Worm (Caenorhabditis elegans): ENCODE measurements around the gene F52E10.2.
"Not testable (repeated sequence)": the region's sequence is repeated elsewhere in the genome, so short reads cannot be mapped to it uniquely, and the experiment has no call there.

F52E10.2 gene

ce11 chrX:16285151-16285550 is 2.1 kb upstream of the F52E10.2 start:
- TF ChIP-seq skn-1 (tag; optimal IDR thresholded peaks at IDR 0.05) (no peak), tra-1 (GFP tag; IDR thresholded peaks at IDR 0.05) (0 out of 2 replicates have a peak, but pooled peaks have one; percentile 36), nhr-237 (tag; optimal IDR thresholded peaks at IDR 0.05) (no peak), hlh-30 (tag; optimal IDR thresholded peaks at IDR 0.05; ENCODE audit: insufficient read depth) (peak; percentile 4), daf-16 (GFP tag; optimal IDR thresholded peaks at IDR 0.05) (peak in 1 of 2 experiments; percentile 14), daf-16 (tag; optimal IDR thresholded peaks at IDR 0.05) (peak; percentile 9), dve-1 (tag; optimal IDR thresholded peaks at IDR 0.05; ENCODE audit: insufficient read depth) (peak; percentile 37), lim-7 (GFP tag; IDR thresholded peaks at IDR 0.05) (0 out of 2 replicates have a peak, but pooled peaks have one; percentile 59), attf-4 (tag; optimal IDR thresholded peaks at IDR 0.05) (no peak)

ce11 chrX:16284180-16284579 is 1.2 kb upstream of the F52E10.2 start:
- TF ChIP-seq lim-7 (GFP tag; IDR thresholded peaks at IDR 0.05) (peak; percentile 57; the same call in 1 of the 2 replicates), mdt-29 (GFP tag; IDR thresholded peaks at IDR 0.05) (0 out of 2 replicates have a peak, but pooled peaks have one; percentile 13), arid-1 (GFP tag; conservative IDR thresholded peaks at IDR 0.05) (0 out of 2 replicates have a peak, but pooled peaks have one; percentile 39), snpc-1.2 (GFP tag; IDR thresholded peaks at IDR 0.05) (0 out of 2 replicates have a peak, but pooled peaks have one; percentile 12), egl-43 (GFP tag; IDR thresholded peaks at IDR 0.05) (peak; percentile 55; the same call in 1 of the 2 replicates), vab-7 (GFP tag; IDR thresholded peaks at IDR 0.05) (0 out of 2 replicates have a peak, but pooled peaks have one; percentile 31), ceh-20 (GFP tag; IDR thresholded peaks at IDR 0.05) (0 out of 2 replicates have a peak, but pooled peaks have one; percentile 13), pha-4 (GFP tag; IDR thresholded peaks at IDR 0.05) (peak; percentile 61; the same call in 1 of the 2 replicates)
- not testable (repeated sequence) for TF ChIP-seq pha-4 (tag; optimal IDR thresholded peaks at IDR 0.05)

- TF ChIP-seq ZK337.2 (GFP tag; IDR thresholded peaks at IDR 0.05), result no peak
- TF ChIP-seq daf-16 (GFP tag; optimal IDR thresholded peaks at IDR 0.05), result peak in 1 of 2 experiments; percentile 35
- TF ChIP-seq daf-16 (tag; optimal IDR thresholded peaks at IDR 0.05), result peak; percentile 84
- no peak for TF ChIP-seq daf-19 (GFP tag; conservative IDR thresholded peaks at IDR 0.05)
- TF ChIP-seq ztf-11 (tag; optimal IDR thresholded peaks at IDR 0.05), result no peak
- no peak for TF ChIP-seq mxl-2 (GFP tag; conservative IDR thresholded peaks at IDR 0.05)
- TF ChIP-seq unc-62 (GFP tag; optimal IDR thresholded peaks at IDR 0.05 in 1 of 2), result no peak
- TF ChIP-seq unc-62 (tag; optimal IDR thresholded peaks at IDR 0.05), result no peak
- TF ChIP-seq lin-15B (tag; optimal IDR thresholded peaks at IDR 0.05), result no peak
- no peak for TF ChIP-seq Y75B8A.6 (GFP tag; IDR thresholded peaks at IDR 0.05)
- TF ChIP-seq lir-3 (tag; optimal IDR thresholded peaks at IDR 0.05), result no peak
- TF ChIP-seq aly-2 (tag; optimal IDR thresholded peaks at IDR 0.05), result no peak
- TF ChIP-seq dve-1 (tag; optimal IDR thresholded peaks at IDR 0.05; ENCODE audit: insufficient read depth), result peak; percentile 28
- TF ChIP-seq hlh-11 (tag; optimal IDR thresholded peaks at IDR 0.05), result peak; percentile 62
- peak; percentile 19; the same call in 1 of the 2 replicates for TF ChIP-seq set-16 (GFP tag; IDR thresholded peaks at IDR 0.05)
- TF ChIP-seq fos-1 (tag; optimal IDR thresholded peaks at IDR 0.05), result no peak
- peak; percentile 51; the same call in 1 of the 2 replicates for TF ChIP-seq hmg-1.1 (GFP tag; IDR thresholded peaks at IDR 0.05)
- TF ChIP-seq dmd-6 (GFP tag; IDR thresholded peaks at IDR 0.05), result peak; percentile 26; the same call in 1 of the 2 replicates
- TF ChIP-seq cey-2 (tag; optimal IDR thresholded peaks at IDR 0.05; ENCODE audit: borderline replicate concordance, insufficient read depth), result no peak
- peak; percentile 20 for TF ChIP-seq nhr-28 (tag; optimal IDR thresholded peaks at IDR 0.05)
- TF ChIP-seq nhr-25 (tag; optimal IDR thresholded peaks at IDR 0.05; ENCODE audit: borderline replicate concordance, insufficient read depth), result no peak
- no peak for TF ChIP-seq T20F7.1 (GFP tag; optimal IDR thresholded peaks at IDR 0.05)
- no peak for TF ChIP-seq skn-1 (tag; optimal IDR thresholded peaks at IDR 0.05)
- TF ChIP-seq duxl-1 (tag; optimal IDR thresholded peaks at IDR 0.05; ENCODE audit: poor library complexity), result no peak
- peak; percentile 30 for TF ChIP-seq mxl-3 (GFP tag; optimal IDR thresholded peaks at IDR 0.05)
- TF ChIP-seq ceh-32 (tag; optimal IDR thresholded peaks at IDR 0.05; ENCODE audit: poor library complexity), result no peak
- TF ChIP-seq php-3 (GFP tag; IDR thresholded peaks at IDR 0.05), result no peak
- TF ChIP-seq tag-97 (GFP tag; IDR thresholded peaks at IDR 0.05), result no peak
- peak; percentile 39 for TF ChIP-seq nhr-11 (tag; optimal IDR thresholded peaks at IDR 0.05)
- peak; percentile 34 for TF ChIP-seq rbr-2 (tag; optimal IDR thresholded peaks at IDR 0.05)
- peak; percentile 52 for TF ChIP-seq nhr-6 (tag; optimal IDR thresholded peaks at IDR 0.05)
- no peak for TF ChIP-seq T26A8.4 (GFP tag; IDR thresholded peaks at IDR 0.05)
- TF ChIP-seq hlh-30 (tag; optimal IDR thresholded peaks at IDR 0.05; ENCODE audit: insufficient read depth), result peak; percentile 51
These were observed 7.7 kb downstream of the F52E10.2 start, which contains the start of gene sdc-1 for ce11 chrX:16275255-16275813. TSS of gene sdc-1 (plus strand) at chrX:16275763.

Measured in whole organism, L4 larva.